Fruit fly (Drosophila melanogaster) whole organism, embryonic: Measurements from ENCODE around the gene Sc2.

Experiments
- Antp ChIP-seq: fragments of 200-800 bp; sonication (Bioruptor generic); optimal IDR thresholded peaks from 3 replicates; lab custom pipeline; 2016; ENCODE audit warnings: missing biosample characterization, missing genetic modification characterization
- CG10543 ChIP-seq: fragments of 200-800 bp; sonication (Bioruptor generic); optimal IDR thresholded peaks from 3 replicates; lab custom pipeline; 2017; ENCODE audit warnings: missing biosample characterization, mild to moderate bottlenecking, missing genetic modification characterization, moderate library complexity
- CG10979 ChIP-seq: fragments of 200-800 bp; sonication (Bioruptor generic); optimal IDR thresholded peaks from 2 replicates; lab custom pipeline; 2018; ENCODE audit warnings: missing biosample characterization, mild to moderate bottlenecking, missing genetic modification characterization, moderate library complexity
- CG11695 ChIP-seq: fragments of 200-800 bp; sonication (Bioruptor generic); IDR thresholded peaks from 3 replicates; pipeline ENCODE4 v1.3.6; 2022; ENCODE audit warnings: missing biosample characterization, missing genetic modification characterization
- CG14014 ChIP-seq: fragments of 200-800 bp; sonication (Bioruptor generic); IDR thresholded peaks from 2 replicates; pipeline ENCODE4 v1.3.6; 2022; ENCODE audit warnings: missing biosample characterization, missing genetic modification characterization
- CG1602 ChIP-seq: fragments of 200-800 bp; sonication (Bioruptor generic); optimal IDR thresholded peaks from 3 replicates; lab custom pipeline; 2016; ENCODE audit warnings: missing biosample characterization, missing genetic modification characterization
- CG18011 ChIP-seq: fragments of 200-800 bp; sonication (Bioruptor generic); optimal IDR thresholded peaks from 2 replicates; lab custom pipeline; 2017; ENCODE audit warnings: missing biosample characterization, missing genetic modification characterization, mild to moderate bottlenecking, moderate library complexity, missing genotype
- CG18619 ChIP-seq: fragments of 200-800 bp; sonication (Bioruptor generic); optimal IDR thresholded peaks from 3 replicates; lab custom pipeline; 2017; ENCODE audit warnings: missing biosample characterization, mild to moderate bottlenecking, missing genetic modification characterization
- CG2199 ChIP-seq: fragments of 200-800 bp; sonication (Bioruptor generic); IDR thresholded peaks from 3 replicates; pipeline ENCODE4 v1.3.6; 2022; ENCODE audit warnings: missing biosample characterization, missing genetic modification characterization
- CG2678 ChIP-seq: fragments of 200-800 bp; sonication (Bioruptor generic); optimal IDR thresholded peaks from 3 replicates; lab custom pipeline; 2019; ENCODE audit warnings: missing biosample characterization, mild to moderate bottlenecking, missing genetic modification characterization, moderate library complexity
- CG2875 ChIP-seq: fragments of 200-800 bp; sonication (Bioruptor generic); optimal IDR thresholded peaks from 2 replicates; lab custom pipeline; 2017; ENCODE audit warnings: missing biosample characterization, mild to moderate bottlenecking, missing genetic modification characterization, missing genetic modification reagents
- CG30020 ChIP-seq: fragments of 200-800 bp; optimal IDR thresholded peaks from 2 replicates; lab custom pipeline; 2019; ENCODE audit warnings: missing biosample characterization, mild to moderate bottlenecking, missing genetic modification characterization, moderate library complexity
- CG33557 ChIP-seq: fragments of 200-800 bp; sonication (Bioruptor generic); optimal IDR thresholded peaks from 2 replicates; lab custom pipeline; 2019; ENCODE audit warnings: missing biosample characterization, mild to moderate bottlenecking, missing genetic modification characterization, moderate library complexity
- CG34422 ChIP-seq: fragments of 200-800 bp; sonication (Bioruptor generic); IDR thresholded peaks from 3 replicates; pipeline ENCODE4 v1.3.6; 2022; ENCODE audit warnings: missing biosample characterization, missing genetic modification characterization
- CG42726 ChIP-seq: fragments of 200-800 bp; sonication (Bioruptor generic); IDR thresholded peaks from 2 replicates; pipeline ENCODE4 v1.3.6; 2022; ENCODE audit warnings: missing biosample characterization, missing genetic modification characterization; ENCODE audit not compliant: partially characterized antibody
- CG4707 ChIP-seq: fragments of 200-800 bp; sonication (Bioruptor generic); optimal IDR thresholded peaks from 2 replicates; lab custom pipeline; 2018; ENCODE audit warnings: missing biosample characterization, mild to moderate bottlenecking, missing genetic modification characterization, moderate library complexity
- CG5180 ChIP-seq: fragments of 200-800 bp; sonication (Bioruptor generic); optimal IDR thresholded peaks from 3 replicates; lab custom pipeline; 2017; ENCODE audit warnings: missing biosample characterization, missing genetic modification characterization, mild to moderate bottlenecking, moderate library complexity, missing genetic modification reagents
- CG6175 ChIP-seq: fragments of 200-800 bp; sonication (Bioruptor generic); IDR thresholded peaks from 3 replicates; pipeline ENCODE4 v1.3.6; 2022; ENCODE audit warnings: missing biosample characterization, missing genetic modification characterization
- CG6813 ChIP-seq: fragments of 200-800 bp; sonication (Bioruptor generic); optimal IDR thresholded peaks from 2 replicates; lab custom pipeline; 2017; ENCODE audit warnings: missing biosample characterization, missing genetic modification characterization, mild to moderate bottlenecking, moderate library complexity, missing genetic modification reagents
- CG7963 ChIP-seq: fragments of 200-800 bp; sonication (Bioruptor generic); IDR thresholded peaks from 3 replicates; pipeline ENCODE4 v1.3.6; 2022; ENCODE audit warnings: missing biosample characterization, missing genetic modification characterization; ENCODE audit not compliant: partially characterized antibody
- CG7987 ChIP-seq: fragments of 200-800 bp; sonication (Bioruptor generic); optimal IDR thresholded peaks from 2 replicates; lab custom pipeline; 2018; ENCODE audit warnings: missing biosample characterization, mild to moderate bottlenecking, missing genetic modification characterization, moderate library complexity
- E2f2 ChIP-seq: fragments of 200-800 bp; sonication (Bioruptor generic); IDR thresholded peaks from 2 replicates; pipeline ENCODE4 v1.3.6; 2022; ENCODE audit warnings: missing biosample characterization, missing genetic modification characterization
- Ets65A ChIP-seq: fragments of 200-800 bp; sonication (Bioruptor generic); peaks from one replicate; lab custom pipeline; 2016; ENCODE audit warnings: missing biosample characterization, missing genetic modification characterization
- HHEX ChIP-seq: fragments of 200-800 bp; sonication (Bioruptor generic); optimal IDR thresholded peaks from 3 replicates; lab custom pipeline; 2017; ENCODE audit warnings: missing biosample characterization, mild to moderate bottlenecking, missing genetic modification characterization, missing genetic modification reagents
- HLH54F ChIP-seq: fragments of 200-800 bp; sonication (Bioruptor generic); optimal IDR thresholded peaks from 3 replicates; lab custom pipeline; 2016; ENCODE audit warnings: missing biosample characterization, missing genetic modification characterization
- HmgZ ChIP-seq: fragments of 200-800 bp; sonication (Bioruptor generic); optimal IDR thresholded peaks from 2 replicates; lab custom pipeline; 2018; ENCODE audit warnings: missing biosample characterization, mild to moderate bottlenecking, missing genetic modification characterization
- Hsf ChIP-seq: fragments of 200-800 bp; sonication (Bioruptor generic); optimal IDR thresholded peaks from 3 replicates; lab custom pipeline; 2016; ENCODE audit warnings: missing biosample characterization, missing genetic modification characterization
- Optix ChIP-seq: fragments of 200-800 bp; sonication (Bioruptor generic); IDR thresholded peaks from 3 replicates; pipeline ENCODE4 v1.3.6; 2022; ENCODE audit warnings: missing biosample characterization, missing genetic modification characterization
- Scr ChIP-seq: fragments of 200-800 bp; sonication (Bioruptor generic); IDR thresholded peaks from 2 replicates; pipeline ENCODE4 v1.3.6; 2022; ENCODE audit warnings: missing biosample characterization, missing genetic modification characterization; ENCODE audit not compliant: partially characterized antibody
- Sox102F ChIP-seq: fragments of 200-800 bp; sonication (Bioruptor generic); optimal IDR thresholded peaks from 2 replicates; lab custom pipeline; 2018; ENCODE audit warnings: missing biosample characterization, mild to moderate bottlenecking, missing genetic modification characterization, moderate library complexity
- Vsx1 ChIP-seq: fragments of 200-800 bp; sonication (Bioruptor generic); optimal IDR thresholded peaks from 2 replicates; lab custom pipeline; 2017; ENCODE audit warnings: missing biosample characterization, mild to moderate bottlenecking, missing genetic modification characterization, missing genetic modification reagents
- az2 ChIP-seq: fragments of 200-800 bp; sonication (Bioruptor generic); optimal IDR thresholded peaks from 3 replicates; lab custom pipeline; 2016; ENCODE audit warnings: missing biosample characterization, missing genetic modification characterization
- cg ChIP-seq: fragments of 200-800 bp; sonication (Bioruptor generic); optimal IDR thresholded peaks from 3 replicates; lab custom pipeline; 2019; ENCODE audit warnings: missing biosample characterization, mild to moderate bottlenecking, missing genetic modification characterization, moderate library complexity
- corto ChIP-seq: fragments of 200-800 bp; sonication (Bioruptor generic); optimal IDR thresholded peaks from 2 replicates; lab custom pipeline; 2016; ENCODE audit warnings: missing biosample characterization, mild to moderate bottlenecking, missing genetic modification characterization, moderate library complexity
- gfzf ChIP-seq: fragments of 200-800 bp; sonication (Bioruptor generic); optimal IDR thresholded peaks from 2 replicates; lab custom pipeline; 2016; ENCODE audit warnings: missing biosample characterization, mild to moderate bottlenecking, missing genetic modification characterization, moderate library complexity
- gt ChIP-seq: fragments of 200-800 bp; sonication (Bioruptor generic); IDR thresholded peaks from 2 replicates; pipeline ENCODE4 v1.3.6; 2022; ENCODE audit warnings: missing biosample characterization, missing genetic modification characterization
- hb ChIP-seq: fragments of 200-800 bp; sonication (Bioruptor generic); IDR thresholded peaks from 3 replicates; pipeline ENCODE4 v1.3.6; 2022; ENCODE audit warnings: missing biosample characterization, missing genetic modification characterization; ENCODE audit not compliant: partially characterized antibody
- ind ChIP-seq: fragments of 200-800 bp; sonication (Bioruptor generic); optimal IDR thresholded peaks from 3 replicates; lab custom pipeline; 2016; ENCODE audit warnings: missing biosample characterization, missing genetic modification characterization
- lbe ChIP-seq: fragments of 200-800 bp; sonication (Bioruptor generic); optimal IDR thresholded peaks from 2 replicates; lab custom pipeline; 2016; ENCODE audit warnings: missing biosample characterization, mild to moderate bottlenecking, missing genetic modification characterization
- lola ChIP-seq, 3 experiments: fragments of >200 bp in 2 of 3; fragments of 200-800 bp in 1 of 3; sonication (Bioruptor generic) in 1 of 3; optimal IDR thresholded peaks; 2 replicates each; lab custom pipeline; 2017 to 2019; ENCODE audit warnings: missing biosample characterization in 3 of 3, missing genetic modification characterization in 3 of 3, mild to moderate bottlenecking in 1 of 3, moderate library complexity in 1 of 3
- nerfin-1 ChIP-seq: fragments of 200-800 bp; sonication (Bioruptor generic); optimal IDR thresholded peaks from 3 replicates; lab custom pipeline; 2019; ENCODE audit warnings: missing biosample characterization, mild to moderate bottlenecking, missing genetic modification characterization, moderate library complexity
- sna ChIP-seq: fragments of 200-800 bp; sonication (Bioruptor generic); IDR thresholded peaks from 2 replicates; pipeline ENCODE4 v1.3.6; 2022; ENCODE audit warnings: missing biosample characterization, missing genetic modification characterization; ENCODE audit not compliant: partially characterized antibody
- tin ChIP-seq: fragments of 200-800 bp; sonication (Bioruptor generic); optimal IDR thresholded peaks from 3 replicates; lab custom pipeline; 2016; ENCODE audit warnings: missing biosample characterization, missing genetic modification characterization
- tna ChIP-seq: fragments of 200-800 bp; sonication (Bioruptor generic); IDR thresholded peaks from 2 replicates; pipeline ENCODE4 v1.3.6; 2022; ENCODE audit warnings: missing biosample characterization, missing genetic modification characterization; ENCODE audit not compliant: partially characterized antibody
- trem ChIP-seq: fragments of 200-800 bp; optimal IDR thresholded peaks from 3 replicates; lab custom pipeline; 2019; ENCODE audit warnings: missing biosample characterization, mild to moderate bottlenecking, missing genetic modification characterization, moderate library complexity
- trh ChIP-seq: fragments of 200-800 bp; sonication (Bioruptor generic); optimal IDR thresholded peaks from 2 replicates; lab custom pipeline; 2016; ENCODE audit warnings: missing biosample characterization, missing genetic modification characterization
- wek ChIP-seq: fragments of 200-800 bp; sonication (Bioruptor generic); optimal IDR thresholded peaks from 3 replicates; lab custom pipeline; 2018; ENCODE audit warnings: missing biosample characterization, mild to moderate bottlenecking, missing genetic modification characterization, moderate library complexity
- z ChIP-seq: fragments of 200-800 bp; sonication (Bioruptor generic); IDR thresholded peaks from 3 replicates; pipeline ENCODE4 v1.3.6; 2022; ENCODE audit warnings: missing biosample characterization, missing genetic modification characterization
- zen ChIP-seq: fragments of 200-800 bp; sonication (Bioruptor generic); optimal IDR thresholded peaks from 3 replicates; lab custom pipeline; 2018; ENCODE audit warnings: missing biosample characterization, mild to moderate bottlenecking, missing genetic modification characterization, moderate library complexity
- zf30C ChIP-seq: fragments of 200-800 bp; sonication (Bioruptor generic); optimal IDR thresholded peaks from 3 replicates; lab custom pipeline; 2018; ENCODE audit warnings: missing biosample characterization, mild to moderate bottlenecking, missing genetic modification characterization

Gene Sc2

dm6 chr3L:3905111-3905510 lies 1.8 kb downstream of the Sc2 start, which contains the start of gene ida (continued):
- TF ChIP-seq CG6175 (GFP tag; lab: Robert Waterston, UW), result no peak
- TF ChIP-seq lbe (GFP tag; lab: Kevin White, UChicago), result no peak
- peak; percentile 23; the same call in 1 of the 2 replicates for TF ChIP-seq tna (GFP tag; lab: Robert Waterston, UW)
- peak; percentile 99 for TF ChIP-seq E2f2 (GFP tag; lab: Robert Waterston, UW)
- no peak for TF ChIP-seq CG2678 (tag; lab: Kevin White, UChicago)
- no peak for TF ChIP-seq nerfin-1
- TF ChIP-seq CG7963, result no peak
- TF ChIP-seq CG6813 (GFP tag; lab: Kevin White, UChicago), result no peak
- TF ChIP-seq CG1602, result no peak
- TF ChIP-seq cg (GFP tag; lab: Kevin White, UChicago), result no peak
- TF ChIP-seq CG10979 (tag; lab: Kevin White, UChicago), result no peak
- TF ChIP-seq CG5180 (GFP tag; lab: Kevin White, UChicago), result no peak
- TF ChIP-seq sna (GFP tag; lab: Robert Waterston, UW), result no peak
- TF ChIP-seq CG33557 (GFP tag; lab: Kevin White, UChicago), result no peak
- peak; percentile 14 for TF ChIP-seq CG10543 (GFP tag; lab: Kevin White, UChicago)
- no peak for TF ChIP-seq CG4707 (GFP tag; lab: Kevin White, UChicago)
- TF ChIP-seq CG11695, result no peak
- no peak for TF ChIP-seq zf30C
- no peak for TF ChIP-seq CG14014
- TF ChIP-seq CG2875 (GFP tag; lab: Kevin White, UChicago), result no peak
- no peak for TF ChIP-seq Ets65A (GFP tag; lab: Kevin White, UChicago)
- TF ChIP-seq CG34422 (GFP tag; lab: Robert Waterston, UW), result peak; percentile 81; the same call in 2 of the 3 replicates
- TF ChIP-seq lola (GFP tag; optimal IDR thresholded peaks at IDR 0.05; lab: Kevin White, UChicago), result no peak
- no peak for TF ChIP-seq Sox102F (GFP tag; lab: Kevin White, UChicago)
- no peak for TF ChIP-seq HLH54F
- no peak for TF ChIP-seq gt (GFP tag; lab: Robert Waterston, UW)
- TF ChIP-seq HHEX, result no peak
- no peak for TF ChIP-seq trh (GFP tag; lab: Kevin White, UChicago)
- TF ChIP-seq CG7987 (GFP tag; lab: Kevin White, UChicago), result peak; percentile 6
- TF ChIP-seq Vsx1, result no peak
- TF ChIP-seq ind, result no peak
- TF ChIP-seq HmgZ (tag; lab: Kevin White, UChicago), result peak; percentile 68
- peak; percentile 47 for TF ChIP-seq gfzf (GFP tag; lab: Kevin White, UChicago)
- TF ChIP-seq trem (tag; lab: Kevin White, UChicago), result peak; percentile 61
- no peak for TF ChIP-seq z
- TF ChIP-seq Scr (GFP tag; lab: Robert Waterston, UW), result no peak
- TF ChIP-seq hb (GFP tag; lab: Robert Waterston, UW), result no peak
- TF ChIP-seq corto (GFP tag; lab: Kevin White, UChicago), result no peak
- no peak for TF ChIP-seq Hsf (GFP tag; lab: Kevin White, UChicago)
- TF ChIP-seq CG18619 (GFP tag; lab: Kevin White, UChicago), result no peak
- TF ChIP-seq Optix (GFP tag; lab: Robert Waterston, UW), result no peak
- peak; percentile 60 for TF ChIP-seq wek (GFP tag; lab: Kevin White, UChicago)
- TF ChIP-seq tin (GFP tag; lab: Kevin White, UChicago), result no peak
- no peak for TF ChIP-seq zen (tag; lab: Kevin White, UChicago)
- no peak for TF ChIP-seq CG2199 (GFP tag; lab: Robert Waterston, UW)
- no peak for TF ChIP-seq Antp
- TF ChIP-seq az2 (GFP tag; lab: Kevin White, UChicago), result no peak
- TF ChIP-seq CG18011, result no peak
- TF ChIP-seq CG30020 (tag; lab: Kevin White, UChicago), result no peak
- TF ChIP-seq CG42726, result no peak
